Fruit fly (Drosophila melanogaster) whole organism, embryonic: Measurements from ENCODE around the gene Xe7.

Source experiments
- Atf3 ChIP-seq: fragments of 200-800 bp; sonication (Bioruptor generic); optimal IDR thresholded peaks from 3 replicates; lab custom pipeline; 2016; ENCODE audit warnings: missing biosample characterization, missing genetic modification characterization
- CG1024 ChIP-seq: fragments of 200-800 bp; sonication (Bioruptor generic); IDR thresholded peaks from 2 replicates; pipeline ENCODE4 v1.3.6; 2022; ENCODE audit warnings: missing biosample characterization, missing genetic modification characterization
- CG10274 ChIP-seq: fragments of 200-800 bp; sonication (Bioruptor generic); optimal IDR thresholded peaks from 3 replicates; lab custom pipeline; 2017; ENCODE audit warnings: missing biosample characterization, mild to moderate bottlenecking, missing genetic modification characterization
- CG11398 ChIP-seq: fragments of 200-800 bp; sonication (Bioruptor generic); optimal IDR thresholded peaks from 2 replicates; lab custom pipeline; 2016; ENCODE audit warnings: missing biosample characterization, missing genetic modification characterization
- CG11504 ChIP-seq: fragments of 200-800 bp; sonication (Bioruptor generic); optimal IDR thresholded peaks from 3 replicates; lab custom pipeline; 2019; ENCODE audit warnings: missing biosample characterization, mild to moderate bottlenecking, missing genetic modification characterization, moderate library complexity
- CG13287 ChIP-seq: fragments of 200-800 bp; sonication (Bioruptor generic); IDR thresholded peaks from 2 replicates; pipeline ENCODE4 v1.3.6; 2022; ENCODE audit warnings: missing biosample characterization, missing genetic modification characterization; ENCODE audit not compliant: partially characterized antibody
- CG13296 ChIP-seq: fragments of 200-800 bp; sonication (Bioruptor generic); optimal IDR thresholded peaks from 3 replicates; lab custom pipeline; 2018; ENCODE audit warnings: missing biosample characterization, mild to moderate bottlenecking, missing genetic modification characterization
- CG15601 ChIP-seq: fragments of 200-800 bp; sonication (Bioruptor generic); optimal IDR thresholded peaks from 3 replicates; lab custom pipeline; 2019; ENCODE audit warnings: missing biosample characterization, mild to moderate bottlenecking, missing genetic modification characterization, moderate library complexity
- CG16815 ChIP-seq: fragments of 200-800 bp; sonication (Bioruptor generic); optimal IDR thresholded peaks from 3 replicates; lab custom pipeline; 2017; ENCODE audit warnings: missing biosample characterization, mild to moderate bottlenecking, missing genetic modification characterization
- CG17568 ChIP-seq: fragments of 200-800 bp; sonication (Bioruptor generic); optimal IDR thresholded peaks from 2 replicates; lab custom pipeline; 2018; ENCODE audit warnings: missing biosample characterization, mild to moderate bottlenecking, missing genetic modification characterization, moderate library complexity
- CG3065 ChIP-seq: fragments of 200-800 bp; sonication (Bioruptor generic); optimal IDR thresholded peaks from 2 replicates; lab custom pipeline; 2016; ENCODE audit warnings: missing biosample characterization, missing genetic modification characterization
- CG3281 ChIP-seq: fragments of 200-800 bp; sonication (Bioruptor generic); optimal IDR thresholded peaks from 3 replicates; lab custom pipeline; 2017; ENCODE audit warnings: missing biosample characterization, mild to moderate bottlenecking, missing genetic modification characterization
- CG34422 ChIP-seq: fragments of 200-800 bp; sonication (Bioruptor generic); IDR thresholded peaks from 3 replicates; pipeline ENCODE4 v1.3.6; 2022; ENCODE audit warnings: missing biosample characterization, missing genetic modification characterization
- CG3838 ChIP-seq: fragments of 200-800 bp; sonication (Bioruptor generic); optimal IDR thresholded peaks from 3 replicates; lab custom pipeline; 2016; ENCODE audit warnings: missing biosample characterization, missing genetic modification characterization
- CG4404 ChIP-seq: fragments of 200-800 bp; sonication (Bioruptor generic); IDR thresholded peaks from 2 replicates; pipeline ENCODE4 v1.3.6; 2022; ENCODE audit warnings: missing biosample characterization, missing genetic modification characterization
- CG6765 ChIP-seq: fragments of 200-800 bp; sonication (Bioruptor generic); optimal IDR thresholded peaks from 3 replicates; lab custom pipeline; 2017; ENCODE audit warnings: missing biosample characterization, mild to moderate bottlenecking, missing genetic modification characterization
- CG9609 ChIP-seq: fragments of 200-800 bp; sonication (Bioruptor generic); optimal IDR thresholded peaks from 3 replicates; lab custom pipeline; 2016; ENCODE audit warnings: missing biosample characterization, missing genetic modification characterization
- D19A ChIP-seq: fragments of 200-800 bp; optimal IDR thresholded peaks from 3 replicates; lab custom pipeline; 2019; ENCODE audit warnings: missing biosample characterization, mild to moderate bottlenecking, missing genetic modification characterization, moderate library complexity
- ERR ChIP-seq: fragments of 200-800 bp; sonication (Bioruptor generic); optimal IDR thresholded peaks from 2 replicates; lab custom pipeline; 2016; ENCODE audit warnings: missing biosample characterization, missing genetic modification characterization
- Gsc ChIP-seq: fragments of 200-800 bp; sonication (Bioruptor generic); IDR thresholded peaks from 2 replicates; pipeline ENCODE4 v1.3.6; 2022; ENCODE audit warnings: missing biosample characterization, missing genetic modification characterization
- HmgD ChIP-seq: fragments of 200-800 bp; sonication (Bioruptor generic); optimal IDR thresholded peaks from 3 replicates; lab custom pipeline; 2016; ENCODE audit warnings: missing biosample characterization, missing genetic modification characterization
- Mad ChIP-seq: fragments of 200-800 bp; sonication (Bioruptor generic); optimal IDR thresholded peaks from 2 replicates; lab custom pipeline; 2016; ENCODE audit warnings: missing biosample characterization, missing genetic modification characterization
- Nf-YA ChIP-seq: fragments of 200-800 bp; sonication (Bioruptor generic); IDR thresholded peaks from 2 replicates; pipeline ENCODE4 v1.3.6; 2022; ENCODE audit warnings: missing biosample characterization, missing genetic modification characterization
- NfI ChIP-seq: fragments of 200-800 bp; sonication (Bioruptor generic); optimal IDR thresholded peaks from 3 replicates; lab custom pipeline; 2018; ENCODE audit warnings: missing biosample characterization, mild to moderate bottlenecking, missing genetic modification characterization, moderate library complexity
- Oaz ChIP-seq: fragments of 200-800 bp; sonication (Bioruptor generic); IDR thresholded peaks from 2 replicates; pipeline ENCODE4 v1.3.6; 2022; ENCODE audit warnings: missing biosample characterization, missing genetic modification characterization
- PHDP ChIP-seq: fragments of 200-800 bp; sonication (Bioruptor generic); optimal IDR thresholded peaks from 3 replicates; lab custom pipeline; 2018; ENCODE audit warnings: missing biosample characterization, mild to moderate bottlenecking, missing genetic modification characterization, moderate library complexity
- Rx ChIP-seq: fragments of 200-800 bp; sonication (Bioruptor generic); IDR thresholded peaks from 2 replicates; pipeline ENCODE4 v1.3.6; 2022; ENCODE audit warnings: missing biosample characterization, missing genetic modification characterization
- Scr ChIP-seq: fragments of 200-800 bp; sonication (Bioruptor generic); IDR thresholded peaks from 2 replicates; pipeline ENCODE4 v1.3.6; 2022; ENCODE audit warnings: missing biosample characterization, missing genetic modification characterization; ENCODE audit not compliant: partially characterized antibody
- YL-1 ChIP-seq: fragments of 200-800 bp; sonication (Bioruptor generic); optimal IDR thresholded peaks from 3 replicates; lab custom pipeline; 2017; ENCODE audit warnings: missing biosample characterization, mild to moderate bottlenecking, missing genetic modification characterization
- ap ChIP-seq: fragments of 200-800 bp; sonication (Bioruptor generic); IDR thresholded peaks from 2 replicates; pipeline ENCODE4 v1.3.6; 2022; ENCODE audit warnings: missing biosample characterization, missing genetic modification characterization
- ash1 ChIP-seq: fragments of 200-800 bp; sonication (Bioruptor generic); optimal IDR thresholded peaks from 2 replicates; lab custom pipeline; 2018; ENCODE audit warnings: missing biosample characterization, mild to moderate bottlenecking, missing genetic modification characterization
- bowl ChIP-seq: fragments of 200-800 bp; sonication (Bioruptor generic); IDR thresholded peaks from 2 replicates; pipeline ENCODE4 v1.3.6; 2022; ENCODE audit warnings: missing biosample characterization, missing genetic modification characterization
- cad ChIP-seq: fragments of >200 bp; optimal IDR thresholded peaks from 2 replicates; lab custom pipeline; 2017; ENCODE audit warnings: missing biosample characterization, missing genetic modification characterization
- cwo ChIP-seq: fragments of 200-800 bp; sonication (Bioruptor generic); optimal IDR thresholded peaks from 3 replicates; lab custom pipeline; 2017; ENCODE audit warnings: missing biosample characterization, missing genetic modification characterization, mild to moderate bottlenecking, moderate library complexity, missing genetic modification reagents
- dimm ChIP-seq: fragments of 200-800 bp; sonication (Bioruptor generic); IDR thresholded peaks from 2 replicates; pipeline ENCODE4 v1.3.6; 2022; ENCODE audit warnings: missing biosample characterization, missing genetic modification characterization
- dm ChIP-seq: fragments of 200-800 bp; sonication (Bioruptor generic); optimal IDR thresholded peaks from 3 replicates; lab custom pipeline; 2016; ENCODE audit warnings: missing biosample characterization, missing genetic modification characterization
- esg ChIP-seq: fragments of 200-800 bp; sonication (Bioruptor generic); conservative IDR thresholded peaks from 2 replicates; pipeline ENCODE4 v1.3.6; 2022; ENCODE audit warnings: missing biosample characterization, missing genetic modification characterization
- gem ChIP-seq: fragments of 200-800 bp; sonication (Bioruptor generic); optimal IDR thresholded peaks from 2 replicates; lab custom pipeline; 2019; ENCODE audit warnings: missing biosample characterization, mild to moderate bottlenecking, missing genetic modification characterization, moderate library complexity
- gfzf ChIP-seq: fragments of 200-800 bp; sonication (Bioruptor generic); optimal IDR thresholded peaks from 2 replicates; lab custom pipeline; 2016; ENCODE audit warnings: missing biosample characterization, mild to moderate bottlenecking, missing genetic modification characterization, moderate library complexity
- grn ChIP-seq: fragments of 200-800 bp; sonication (Bioruptor generic); optimal IDR thresholded peaks from 3 replicates; lab custom pipeline; 2017; ENCODE audit warnings: missing biosample characterization, missing genetic modification characterization
- gsb ChIP-seq: fragments of 200-800 bp; sonication (Bioruptor generic); IDR thresholded peaks from 2 replicates; pipeline ENCODE4 v1.3.6; 2022; ENCODE audit warnings: missing biosample characterization, missing genetic modification characterization
- gsb-n ChIP-seq: fragments of 200-800 bp; sonication (Bioruptor generic); optimal IDR thresholded peaks from 3 replicates; lab custom pipeline; 2018; ENCODE audit warnings: missing biosample characterization, mild to moderate bottlenecking, missing genetic modification characterization
- lilli ChIP-seq: fragments of 200-800 bp; sonication (Bioruptor generic); optimal IDR thresholded peaks from 3 replicates; lab custom pipeline; 2016; ENCODE audit warnings: missing biosample characterization, missing genetic modification characterization
- nau ChIP-seq: fragments of 200-800 bp; sonication (Bioruptor generic); optimal IDR thresholded peaks from 3 replicates; lab custom pipeline; 2017; ENCODE audit warnings: missing biosample characterization, mild to moderate bottlenecking, missing genetic modification characterization, missing genetic modification reagents
- otp ChIP-seq: fragments of 200-800 bp; sonication (Bioruptor generic); IDR thresholded peaks from 3 replicates; pipeline ENCODE4, ENCODE4 v1.3.6; 2022; ENCODE audit warnings: missing biosample characterization, missing genetic modification characterization
- p53 ChIP-seq: fragments of 200-800 bp; sonication (Bioruptor generic); optimal IDR thresholded peaks from 2 replicates; lab custom pipeline; 2016; ENCODE audit warnings: missing biosample characterization, missing genetic modification characterization
- scrt ChIP-seq: fragments of 200-800 bp; sonication (Bioruptor generic); optimal IDR thresholded peaks from 2 replicates; lab custom pipeline; 2018; ENCODE audit warnings: missing biosample characterization, mild to moderate bottlenecking, missing genetic modification characterization, moderate library complexity
- tup ChIP-seq: fragments of 200-800 bp; sonication (Bioruptor generic); optimal IDR thresholded peaks from 2 replicates; lab custom pipeline; 2016; ENCODE audit warnings: missing biosample characterization, mild to moderate bottlenecking, missing genetic modification characterization, moderate library complexity
- wor ChIP-seq: fragments of 200-800 bp; sonication (Bioruptor generic); IDR thresholded peaks from 2 replicates; pipeline ENCODE4 v1.3.6; 2022; ENCODE audit warnings: missing biosample characterization, missing genetic modification characterization

The Xe7 gene

DNA sequence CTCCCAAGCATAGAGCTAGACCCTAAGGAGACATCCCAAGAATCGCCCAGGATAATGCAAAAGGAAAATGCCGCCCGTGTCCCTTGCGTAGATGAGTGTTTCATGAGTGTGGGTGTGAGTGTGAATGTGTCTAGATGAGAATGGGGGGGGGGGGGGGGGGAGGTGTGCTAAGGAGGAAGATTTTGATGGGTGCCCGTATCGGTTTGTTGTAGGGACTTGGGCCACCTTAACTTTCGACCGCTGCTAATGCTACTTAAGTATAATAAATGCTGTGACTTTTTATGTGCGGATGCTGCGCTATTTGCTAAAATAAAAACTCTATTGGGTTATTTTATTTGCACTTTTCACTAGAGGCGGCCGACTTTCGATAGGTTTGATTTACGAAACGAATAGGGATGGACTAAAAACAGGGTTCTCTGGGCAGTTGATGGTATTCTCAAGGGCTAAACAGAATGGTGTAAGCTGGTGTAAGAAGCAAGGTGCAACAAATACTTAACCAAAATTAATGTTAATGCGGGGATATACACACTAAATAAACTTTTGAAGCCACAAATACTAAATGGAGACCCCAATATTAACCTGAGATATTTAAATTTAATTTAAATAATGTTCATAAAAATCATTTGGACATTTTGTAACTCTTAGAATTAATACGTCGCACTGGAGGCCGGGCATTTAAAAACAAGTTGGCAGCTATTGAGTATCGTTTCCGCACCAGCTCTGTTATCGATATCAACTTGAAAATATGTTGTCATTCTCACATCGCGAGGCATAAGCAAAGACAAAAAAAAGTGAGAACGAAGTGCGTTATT, at the start of gene Xe7, which contains the start of gene Atg17 (continued):
- TF ChIP-seq Atf3 (GFP tag; lab: Kevin White, UChicago) = peak; percentile 85
- peak; percentile 69 for TF ChIP-seq Scr (GFP tag; lab: Robert Waterston, UW)
- TF ChIP-seq dimm (GFP tag; lab: Robert Waterston, UW) = peak; percentile 54
- no peak for TF ChIP-seq grn (GFP tag; lab: Kevin White, UChicago)
- 0 out of 2 replicates have a peak, but pooled peaks have one; percentile 20 for TF ChIP-seq CG1024 (GFP tag; lab: Robert Waterston, UW)
- peak; percentile 88 for TF ChIP-seq CG3281
- no peak for TF ChIP-seq gsb-n
- peak; percentile 91 for TF ChIP-seq CG34422 (GFP tag; lab: Robert Waterston, UW)
- TF ChIP-seq dm (GFP tag; lab: Kevin White, UChicago) = peak; percentile 77
- peak; percentile 96 for TF ChIP-seq gem (tag; lab: Kevin White, UChicago)
- peak; percentile 44 for TF ChIP-seq nau
- TF ChIP-seq bowl (GFP tag; lab: Robert Waterston, UW) = no peak
- TF ChIP-seq gfzf (GFP tag; lab: Kevin White, UChicago) = peak; percentile 24
- TF ChIP-seq Oaz (GFP tag; lab: Robert Waterston, UW) = peak; percentile 84
- TF ChIP-seq tup (GFP tag; lab: Kevin White, UChicago) = peak; percentile 76
- TF ChIP-seq p53 (GFP tag; lab: Kevin White, UChicago) = peak; percentile 11
- TF ChIP-seq CG10274 (GFP tag; lab: Kevin White, UChicago) = peak; percentile 76
- peak; percentile 69 for TF ChIP-seq scrt (GFP tag; lab: Kevin White, UChicago)
- TF ChIP-seq ERR (GFP tag; lab: Kevin White, UChicago) = peak; percentile 35
- TF ChIP-seq esg (GFP tag; lab: Robert Waterston, UW) = peak; percentile 93
- peak; percentile 68 for TF ChIP-seq cwo
- TF ChIP-seq wor (GFP tag; lab: Robert Waterston, UW) = peak; percentile 85
- TF ChIP-seq lilli (GFP tag; lab: Kevin White, UChicago) = peak; percentile 96
- TF ChIP-seq CG9609 = peak; percentile 89
- TF ChIP-seq ap (GFP tag; lab: Robert Waterston, UW) = peak; percentile 81
- peak; percentile 79 for TF ChIP-seq D19A
- TF ChIP-seq NfI = peak; percentile 95
- peak; percentile 87 for TF ChIP-seq PHDP (tag; lab: Kevin White, UChicago)
- peak; percentile 66 for TF ChIP-seq CG3838
- TF ChIP-seq CG11504 (tag; lab: Kevin White, UChicago) = peak; percentile 90
- peak; percentile 79 for TF ChIP-seq Rx
- TF ChIP-seq ash1 (GFP tag; lab: Kevin White, UChicago) = peak; percentile 47
- TF ChIP-seq YL-1 (GFP tag; lab: Kevin White, UChicago) = peak; percentile 72
- no peak; the same call in 2 of the 3 replicates for TF ChIP-seq otp (GFP tag; lab: Robert Waterston, UW)
- no peak for TF ChIP-seq cad
- peak; percentile 77 for TF ChIP-seq Gsc (GFP tag; lab: Robert Waterston, UW)
- TF ChIP-seq gsb = peak; percentile 76
- TF ChIP-seq CG4404 = peak; percentile 96
- TF ChIP-seq HmgD (GFP tag; lab: Kevin White, UChicago) = peak; percentile 81
- TF ChIP-seq CG15601 = peak; percentile 85
- peak; percentile 86 for TF ChIP-seq Mad
- peak; percentile 40; the same call in 1 of the 2 replicates for TF ChIP-seq CG13287
- TF ChIP-seq Nf-YA (GFP tag; lab: Robert Waterston, UW) = peak; percentile 57; the same call in 1 of the 2 replicates
- TF ChIP-seq CG11398 (GFP tag; lab: Kevin White, UChicago) = peak; percentile 30
- peak; percentile 84 for TF ChIP-seq CG3065 (GFP tag; lab: Kevin White, UChicago)
- peak; percentile 82 for TF ChIP-seq CG13296 (GFP tag; lab: Kevin White, UChicago)
- no peak for TF ChIP-seq CG17568 (GFP tag; lab: Kevin White, UChicago)
- peak; percentile 75 for TF ChIP-seq CG6765 (GFP tag; lab: Kevin White, UChicago)
- peak; percentile 94 for TF ChIP-seq CG16815
